Fruit fly (Drosophila melanogaster) whole organism, embryonic: Measurements from ENCODE around the gene Pvf1.

Source experiments
- Bgb ChIP-seq: fragments of 200-800 bp; sonication (Bioruptor generic); IDR thresholded peaks from 2 replicates; pipeline ENCODE4 v1.3.6; 2022; ENCODE audit warnings: missing biosample characterization, missing genetic modification characterization; ENCODE audit not compliant: partially characterized antibody
- CG10267 ChIP-seq: fragments of 200-800 bp; sonication (Bioruptor generic); optimal IDR thresholded peaks from 2 replicates; lab custom pipeline; 2018; ENCODE audit warnings: missing biosample characterization, mild to moderate bottlenecking, missing genetic modification characterization, moderate library complexity
- CG12391 ChIP-seq: fragments of 200-800 bp; sonication (Bioruptor generic); optimal IDR thresholded peaks from 3 replicates; lab custom pipeline; 2018; ENCODE audit warnings: missing biosample characterization, mild to moderate bottlenecking, missing genetic modification characterization, moderate library complexity
- CG13287 ChIP-seq: fragments of 200-800 bp; sonication (Bioruptor generic); IDR thresholded peaks from 2 replicates; pipeline ENCODE4 v1.3.6; 2022; ENCODE audit warnings: missing biosample characterization, missing genetic modification characterization; ENCODE audit not compliant: partially characterized antibody
- CG14441 ChIP-seq: fragments of 200-800 bp; sonication (Bioruptor generic); IDR thresholded peaks from 2 replicates; pipeline ENCODE4 v1.3.6; 2022; ENCODE audit warnings: missing biosample characterization, missing genetic modification characterization
- CG14710 ChIP-seq: fragments of 200-800 bp; sonication (Bioruptor generic); optimal IDR thresholded peaks from 3 replicates; lab custom pipeline; 2019; ENCODE audit warnings: missing biosample characterization, mild to moderate bottlenecking, missing genetic modification characterization, moderate library complexity
- CG16813 ChIP-seq: fragments of 200-800 bp; sonication (Bioruptor generic); IDR thresholded peaks from 3 replicates; pipeline ENCODE4 v1.3.6; 2022; ENCODE audit warnings: missing biosample characterization, missing genetic modification characterization; ENCODE audit not compliant: partially characterized antibody
- CG17361 ChIP-seq: fragments of 200-800 bp; sonication (Bioruptor generic); IDR thresholded peaks from 3 replicates; pipeline ENCODE4 v1.3.6; 2022; ENCODE audit warnings: missing biosample characterization, missing genetic modification characterization
- CG1832 ChIP-seq: fragments of 200-800 bp; sonication (Bioruptor generic); optimal IDR thresholded peaks from 2 replicates; lab custom pipeline; 2017; ENCODE audit warnings: missing biosample characterization, mild to moderate bottlenecking, missing genetic modification characterization, inconsistent platforms
- CG2116 ChIP-seq: fragments of 200-800 bp; sonication (Bioruptor generic); optimal IDR thresholded peaks from 3 replicates; lab custom pipeline; 2018; ENCODE audit warnings: missing biosample characterization, mild to moderate bottlenecking, missing genetic modification characterization
- CG2129 ChIP-seq: fragments of 200-800 bp; sonication (Bioruptor generic); IDR thresholded peaks from 2 replicates; pipeline ENCODE4 v1.3.6; 2022; ENCODE audit warnings: missing biosample characterization, missing genetic modification characterization; ENCODE audit not compliant: partially characterized antibody
- CG2712 ChIP-seq: fragments of 200-800 bp; optimal IDR thresholded peaks from 3 replicates; lab custom pipeline; 2019; ENCODE audit warnings: missing biosample characterization, mild to moderate bottlenecking, missing genetic modification characterization, moderate library complexity
- CG30403 ChIP-seq: fragments of 200-800 bp; sonication (Bioruptor generic); optimal IDR thresholded peaks from 3 replicates; lab custom pipeline; 2016; ENCODE audit warnings: missing biosample characterization, missing genetic modification characterization
- CG32532 ChIP-seq: fragments of 200-800 bp; sonication (Bioruptor generic); IDR thresholded peaks from 2 replicates; pipeline ENCODE4 v1.3.6; 2022; ENCODE audit warnings: missing biosample characterization, missing genetic modification characterization
- CG4617 ChIP-seq: fragments of 200-800 bp; sonication (Bioruptor generic); optimal IDR thresholded peaks from 3 replicates; lab custom pipeline; 2016; ENCODE audit warnings: missing biosample characterization, missing genetic modification characterization, borderline replicate concordance
- CG4820 ChIP-seq: fragments of 200-800 bp; sonication (Bioruptor generic); optimal IDR thresholded peaks from 3 replicates; lab custom pipeline; 2016; ENCODE audit warnings: missing biosample characterization, missing genetic modification characterization
- CG8765 ChIP-seq: fragments of 200-800 bp; sonication (Bioruptor generic); IDR thresholded peaks from 2 replicates; pipeline ENCODE4 v1.3.6; 2022; ENCODE audit warnings: missing biosample characterization, missing genetic modification characterization
- CG8924 ChIP-seq: fragments of 200-800 bp; optimal IDR thresholded peaks from 3 replicates; lab custom pipeline; 2019; ENCODE audit warnings: missing biosample characterization, mild to moderate bottlenecking, missing genetic modification characterization, moderate library complexity
- CG9797 ChIP-seq: fragments of 200-800 bp; sonication (Bioruptor generic); optimal IDR thresholded peaks from 3 replicates; lab custom pipeline; 2018; ENCODE audit warnings: missing biosample characterization, mild to moderate bottlenecking, missing genetic modification characterization
- Camta ChIP-seq: fragments of 200-800 bp; sonication (Bioruptor generic); optimal IDR thresholded peaks from 2 replicates; lab custom pipeline; 2016; ENCODE audit warnings: missing biosample characterization, missing genetic modification characterization
- Dfd ChIP-seq, 2 experiments: fragments of >200 bp; optimal IDR thresholded peaks; 2 replicates each; lab custom pipeline; 2017; ENCODE audit warnings: missing biosample characterization in 2 of 2, missing genetic modification characterization in 2 of 2
- E2f2 ChIP-seq: fragments of 200-800 bp; sonication (Bioruptor generic); IDR thresholded peaks from 2 replicates; pipeline ENCODE4 v1.3.6; 2022; ENCODE audit warnings: missing biosample characterization, missing genetic modification characterization
- Lim3 ChIP-seq: fragments of 200-800 bp; sonication (Bioruptor generic); IDR thresholded peaks from 2 replicates; pipeline ENCODE4 v1.3.6; 2022; ENCODE audit warnings: missing biosample characterization, missing genetic modification characterization
- Nf-YB ChIP-seq: fragments of 200-800 bp; sonication (Bioruptor generic); optimal IDR thresholded peaks from 3 replicates; lab custom pipeline; 2019; ENCODE audit warnings: missing biosample characterization, mild to moderate bottlenecking, missing genetic modification characterization, moderate library complexity
- Ptx1 ChIP-seq: fragments of 200-800 bp; sonication (Bioruptor generic); IDR thresholded peaks from 2 replicates; pipeline ENCODE4 v1.3.6; 2022; ENCODE audit warnings: missing biosample characterization, missing genetic modification characterization
- Rfx ChIP-seq: fragments of 200-800 bp; sonication (Bioruptor generic); IDR thresholded peaks from 2 replicates; pipeline ENCODE4 v1.3.6; 2022; ENCODE audit warnings: missing biosample characterization, missing genetic modification characterization
- Scr ChIP-seq: fragments of 200-800 bp; sonication (Bioruptor generic); IDR thresholded peaks from 2 replicates; pipeline ENCODE4 v1.3.6; 2022; ENCODE audit warnings: missing biosample characterization, missing genetic modification characterization; ENCODE audit not compliant: partially characterized antibody
- Side ChIP-seq: fragments of 200-800 bp; sonication (Bioruptor generic); optimal IDR thresholded peaks from 2 replicates; lab custom pipeline; 2016; ENCODE audit warnings: missing biosample characterization, missing genetic modification characterization
- Sry-δ ChIP-seq: fragments of 200-800 bp; sonication (Bioruptor generic); optimal IDR thresholded peaks from 2 replicates; lab custom pipeline; 2016; ENCODE audit warnings: missing biosample characterization, missing genetic modification characterization
- Xbp1 ChIP-seq: fragments of 200-800 bp; sonication (Bioruptor generic); optimal IDR thresholded peaks from 3 replicates; lab custom pipeline; 2016; ENCODE audit warnings: missing biosample characterization, mild to moderate bottlenecking, missing genetic modification characterization
- al ChIP-seq: fragments of 200-800 bp; sonication (Bioruptor generic); IDR thresholded peaks from 2 replicates; pipeline ENCODE4 v1.3.6; 2022; ENCODE audit warnings: missing biosample characterization, missing genetic modification characterization
- ara ChIP-seq: fragments of 200-800 bp; sonication (Bioruptor generic); IDR thresholded peaks from 2 replicates; pipeline ENCODE4 v1.3.6; 2022; ENCODE audit warnings: missing biosample characterization, missing genetic modification characterization
- bsh ChIP-seq, 2 experiments: fragments of 200-800 bp; sonication (Bioruptor generic); optimal IDR thresholded peaks; 2 replicates each; lab custom pipeline; 2017 to 2018; ENCODE audit warnings: mild to moderate bottlenecking in 2 of 2, missing biosample characterization in 2 of 2, missing genetic modification characterization in 2 of 2, moderate library complexity in 1 of 2
- dpn ChIP-seq, 2 experiments: fragments of 200-800 bp; sonication (Bioruptor generic); optimal IDR thresholded peaks; 3 replicates each; lab custom pipeline; 2016; ENCODE audit warnings: missing biosample characterization in 2 of 2, missing genetic modification characterization in 2 of 2
- fru ChIP-seq: fragments of >200 bp; optimal IDR thresholded peaks from 2 replicates; lab custom pipeline; 2017
- gcm ChIP-seq: fragments of 200-800 bp; sonication (Bioruptor generic); optimal IDR thresholded peaks from 2 replicates; lab custom pipeline; 2019; ENCODE audit warnings: missing biosample characterization, mild to moderate bottlenecking, missing genetic modification characterization, moderate library complexity
- gfzf ChIP-seq: fragments of 200-800 bp; sonication (Bioruptor generic); optimal IDR thresholded peaks from 2 replicates; lab custom pipeline; 2016; ENCODE audit warnings: missing biosample characterization, mild to moderate bottlenecking, missing genetic modification characterization, moderate library complexity
- hb ChIP-seq: fragments of 200-800 bp; sonication (Bioruptor generic); IDR thresholded peaks from 3 replicates; pipeline ENCODE4 v1.3.6; 2022; ENCODE audit warnings: missing biosample characterization, missing genetic modification characterization; ENCODE audit not compliant: partially characterized antibody
- hth ChIP-seq: fragments of >200 bp; optimal IDR thresholded peaks from 2 replicates; lab custom pipeline; 2017; ENCODE audit warnings: inconsistent platforms
- lmd ChIP-seq: fragments of 200-800 bp; sonication (Bioruptor generic); IDR thresholded peaks from 2 replicates; pipeline ENCODE4 v1.3.6; 2022; ENCODE audit warnings: missing biosample characterization, missing genetic modification characterization
- otp ChIP-seq: fragments of 200-800 bp; sonication (Bioruptor generic); IDR thresholded peaks from 3 replicates; pipeline ENCODE4, ENCODE4 v1.3.6; 2022; ENCODE audit warnings: missing biosample characterization, missing genetic modification characterization
- pan ChIP-seq, 4 experiments: fragments of >200 bp in 3 of 4; fragments of 200-800 bp in 1 of 4; sonication (Bioruptor generic) in 1 of 4; optimal IDR thresholded peaks in 3 of 4; IDR thresholded peaks in 1 of 4; 2 replicates each; pipeline versions ENCODE4 v1.3.6 to Lab custom; 2017 to 2022; ENCODE audit warnings: missing biosample characterization in 2 of 4, missing genetic modification characterization in 2 of 4, mixed read lengths in 1 of 4
- ranshi ChIP-seq: fragments of 200-800 bp; sonication (Bioruptor generic); IDR thresholded peaks from 2 replicates; pipeline ENCODE4 v1.3.6; 2022; ENCODE audit warnings: missing biosample characterization, missing genetic modification characterization
- sim ChIP-seq: fragments of 200-800 bp; sonication (Bioruptor generic); IDR thresholded peaks from 2 replicates; pipeline ENCODE4 v1.3.6; 2022; ENCODE audit warnings: missing biosample characterization, missing genetic modification characterization
- slp2 ChIP-seq: fragments of 200-800 bp; sonication (Bioruptor generic); optimal IDR thresholded peaks from 2 replicates; lab custom pipeline; 2016; ENCODE audit warnings: missing biosample characterization, missing genetic modification characterization
- trem ChIP-seq: fragments of 200-800 bp; optimal IDR thresholded peaks from 3 replicates; lab custom pipeline; 2019; ENCODE audit warnings: missing biosample characterization, mild to moderate bottlenecking, missing genetic modification characterization, moderate library complexity
- unpg ChIP-seq: fragments of 200-800 bp; sonication (Bioruptor generic); optimal IDR thresholded peaks from 3 replicates; lab custom pipeline; 2018; ENCODE audit warnings: missing biosample characterization, mild to moderate bottlenecking, missing genetic modification characterization, moderate library complexity
- vnd ChIP-seq: fragments of 200-800 bp; sonication (Bioruptor generic); IDR thresholded peaks from 3 replicates; pipeline ENCODE4 v1.3.6; 2022; ENCODE audit warnings: missing biosample characterization, missing genetic modification characterization; ENCODE audit not compliant: partially characterized antibody
- zen2 ChIP-seq: fragments of 200-800 bp; sonication (Bioruptor generic); IDR thresholded peaks from 3 replicates; pipeline ENCODE4 v1.3.6; 2022; ENCODE audit warnings: missing biosample characterization, missing genetic modification characterization; ENCODE audit not compliant: partially characterized antibody

Pvf1 gene

DNA sequence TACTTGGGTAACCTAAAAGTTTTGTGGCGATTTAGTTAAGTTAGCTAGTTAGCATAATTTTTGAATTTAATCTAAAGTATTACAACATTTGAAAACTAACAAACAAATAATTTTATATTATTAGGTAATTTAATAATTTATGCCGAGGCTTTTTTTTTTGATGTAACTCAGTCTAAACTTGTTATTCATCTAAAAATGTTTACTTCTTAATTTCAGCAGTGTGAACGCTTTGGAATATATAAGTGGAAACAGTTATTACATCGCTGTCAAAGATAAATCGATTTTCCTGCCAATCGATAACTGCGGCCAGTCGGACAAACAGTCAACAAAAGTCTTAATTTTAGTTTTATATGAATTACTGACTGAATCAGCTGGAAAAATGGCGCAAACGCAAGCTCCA is 25.4 kb downstream of the Pvf1 start, which contains the start of gene Usp39 (continued):
- TF ChIP-seq hb (0 out of 3 replicates have a peak, but pooled peaks have one; percentile 53), CG16813 (GFP tag; lab: Robert Waterston, UW) (peak; percentile 59), Dfd (GFP tag; optimal IDR thresholded peaks at IDR 0.05; lab: Kevin White, UChicago) (no peak), vnd (GFP tag; lab: Robert Waterston, UW) (peak; percentile 52; the same call in 2 of the 3 replicates), Bgb (peak; percentile 75), unpg (GFP tag; lab: Kevin White, UChicago) (peak; percentile 33), Nf-YB (no peak), Rfx (peak; percentile 57), CG10267 (peak; percentile 38), Side (GFP tag; lab: Kevin White, UChicago) (no peak), lmd (GFP tag; lab: Robert Waterston, UW) (peak; percentile 36; the same call in 1 of the 2 replicates), Xbp1 (GFP tag; lab: Kevin White, UChicago) (peak; percentile 50), sim (GFP tag; lab: Robert Waterston, UW) (no peak), Ptx1 (GFP tag; lab: Robert Waterston, UW) (peak; percentile 24; the same call in 1 of the 2 replicates), fru (lab: Kevin White, UChicago) (no peak), CG32532 (GFP tag; lab: Robert Waterston, UW) (0 out of 2 replicates have a peak, but pooled peaks have one; percentile 23), trem (tag; lab: Kevin White, UChicago) (peak; percentile 13), CG30403 (peak; percentile 50), CG4617 (peak; percentile 12), otp (GFP tag; lab: Robert Waterston, UW) (no peak), E2f2 (no peak; the same call in 1 of the 2 replicates), ranshi (GFP tag; lab: Robert Waterston, UW) (no peak), CG14710 (tag; lab: Kevin White, UChicago) (peak; percentile 68), CG9797 (GFP tag; lab: Kevin White, UChicago) (no peak), slp2 (GFP tag; lab: Kevin White, UChicago) (no peak), Sry-δ (GFP tag; lab: Kevin White, UChicago) (peak; percentile 47), CG2129 (GFP tag; lab: Robert Waterston, UW) (peak; percentile 24; the same call in 1 of the 2 replicates), CG8765 (GFP tag; lab: Robert Waterston, UW) (no peak), CG14441 (GFP tag; lab: Robert Waterston, UW) (no peak), ara (GFP tag; lab: Robert Waterston, UW) (no peak), gfzf (GFP tag; lab: Kevin White, UChicago) (peak; percentile 15), CG12391 (tag; lab: Kevin White, UChicago) (peak; percentile 62), hth (no peak), Lim3 (no peak), al (no peak), CG1832 (GFP tag; lab: Kevin White, UChicago) (no peak), Camta (GFP tag; lab: Kevin White, UChicago) (no peak), zen2 (GFP tag; lab: Robert Waterston, UW) (peak; percentile 12; the same call in 1 of the 3 replicates), dpn (GFP tag; optimal IDR thresholded peaks at IDR 0.05; lab: Kevin White, UChicago) (peak in 1 of 2 experiments; percentile 2), bsh (GFP tag; optimal IDR thresholded peaks at IDR 0.05; lab: Kevin White, UChicago) (peak in 1 of 2 experiments; percentile 33), gcm (GFP tag; lab: Kevin White, UChicago) (no peak), CG8924 (tag; lab: Kevin White, UChicago) (no peak), CG13287 (GFP tag; lab: Robert Waterston, UW) (peak; percentile 53), CG4820 (GFP tag; lab: Kevin White, UChicago) (no peak), pan (optimal IDR thresholded peaks at IDR 0.05; lab: Kevin White, UChicago) (no peak), pan (GFP tag; optimal IDR thresholded peaks at IDR 0.05 in 1 of 2, IDR thresholded peaks at IDR 0.05 in 1 of 2) (peak in 1 of 2 experiments; percentile 19), CG2712 (peak; percentile 32), CG17361 (GFP tag; lab: Robert Waterston, UW) (peak; percentile 61; the same call in 2 of the 3 replicates), CG2116 (GFP tag; lab: Kevin White, UChicago) (peak; percentile 53), Scr (peak; percentile 56)
